Fruit fly (Drosophila melanogaster): ENCODE results near the gene Dhpr.
A peak's percentile ranks its signal among the peaks of the same experiment; 100 is the strongest.

Gene Dhpr

dm6 chr3L:9139553-9139952, 5.2 kb downstream of the Dhpr start:
- TF ChIP-seq Smox (GFP tag; optimal IDR thresholded peaks at IDR 0.05) (no peak), Sox102F (GFP tag; optimal IDR thresholded peaks at IDR 0.05) (no peak), svp (GFP tag) (no peak), Sox15 (GFP tag; optimal IDR thresholded peaks at IDR 0.05) (no peak), dac (GFP tag; optimal IDR thresholded peaks at IDR 0.05) (no peak), CG32006 (GFP tag; optimal IDR thresholded peaks at IDR 0.05) (no peak)

- TF ChIP-seq salr (GFP tag; optimal IDR thresholded peaks at IDR 0.05) (no peak), CG32006 (GFP tag; optimal IDR thresholded peaks at IDR 0.05) (no peak), CG34406 (GFP tag; optimal IDR thresholded peaks at IDR 0.05) (no peak), CG8119 (GFP tag; IDR thresholded peaks at IDR 0.05) (no peak), vri (GFP tag; optimal IDR thresholded peaks at IDR 0.05) (no peak), CG3919 (GFP tag; optimal IDR thresholded peaks at IDR 0.05) (no peak), CG6854 (GFP tag; optimal IDR thresholded peaks at IDR 0.05) (no peak), fkh (GFP tag; optimal IDR thresholded peaks at IDR 0.05) (no peak), CG6276 (GFP tag; optimal IDR thresholded peaks at IDR 0.05) (no peak), CG1621 (tag; optimal IDR thresholded peaks at IDR 0.05) (no peak), CG11294 (GFP tag; IDR thresholded peaks at IDR 0.05) (no peak), eg (GFP tag; IDR thresholded peaks at IDR 0.05) (no peak), Gug (GFP tag; IDR thresholded peaks at IDR 0.05) (no peak), CG6163 (GFP tag; IDR thresholded peaks at IDR 0.05) (no peak), CG8632 (GFP tag; optimal IDR thresholded peaks at IDR 0.05) (no peak)
Measured at dm6 chr3L:9141998-9142397, 7.6 kb downstream of the Dhpr start.

dm6 chr3L:9151183-9151786, 16.9 kb downstream of the Dhpr start:
- no peak for TF ChIP-seq Blimp-1 (GFP tag; optimal IDR thresholded peaks at IDR 0.05)
- TF ChIP-seq Sox15 (GFP tag; optimal IDR thresholded peaks at IDR 0.05), result no peak
- no peak for TF ChIP-seq CG6792 (GFP tag; optimal IDR thresholded peaks at IDR 0.05)
- no peak for TF ChIP-seq CG11294 (GFP tag; IDR thresholded peaks at IDR 0.05)
- no peak for TF ChIP-seq spab (GFP tag; optimal IDR thresholded peaks at IDR 0.05)
- TF ChIP-seq CG6854 (GFP tag; optimal IDR thresholded peaks at IDR 0.05), result no peak
- no peak for TF ChIP-seq esn (GFP tag; optimal IDR thresholded peaks at IDR 0.05)
- no peak for TF ChIP-seq topi (GFP tag; optimal IDR thresholded peaks at IDR 0.05)
- TF ChIP-seq OdsH (GFP tag; optimal IDR thresholded peaks at IDR 0.05), result no peak
- no peak for TF ChIP-seq Hr38 (GFP tag; optimal IDR thresholded peaks at IDR 0.05)

- TF ChIP-seq Hr39 (GFP tag; optimal IDR thresholded peaks at IDR 0.05), result no peak
- TF ChIP-seq svp (GFP tag), result peak; percentile 36
- TF ChIP-seq fd85E (GFP tag; optimal IDR thresholded peaks at IDR 0.05), result no peak
Measured at dm6 chr3L:9182053-9182572, 47.8 kb downstream of the Dhpr start, which contains the start of gene Rdl. Rdl (minus strand) TSS chr3L:9182149.
